Worm (Caenorhabditis elegans): ENCODE data around the gene mrpl-51.
A peak's percentile ranks its signal among the peaks of the same experiment; 100 is the strongest.

The mrpl-51 gene

ce11 chrIV:12051049-12051792 lies 20.1 kb downstream of the mrpl-51 start, which contains the start of the genes bre-5 and spt-5:
Gene bre-5 (minus strand): TSS chrIV:12051215.
Gene spt-5 (plus strand): TSS chrIV:12051491.
- TF ChIP-seq nhr-76 (tag; optimal IDR thresholded peaks at IDR 0.05) (no peak), nhr-6 (tag; optimal IDR thresholded peaks at IDR 0.05) (no peak), ceh-28 (tag; optimal IDR thresholded peaks at IDR 0.05) (peak; percentile 59), dpl-1 (GFP tag; optimal IDR thresholded peaks at IDR 0.05) (peak; percentile 29), hlh-30 (tag; optimal IDR thresholded peaks at IDR 0.05; ENCODE audit: insufficient read depth) (peak; percentile 6), unc-62 (GFP tag; optimal IDR thresholded peaks at IDR 0.05 in 1 of 2) (peak in 1 of 2 experiments; percentile 8), unc-62 (tag; optimal IDR thresholded peaks at IDR 0.05) (no peak), mes-2 (tag; optimal IDR thresholded peaks at IDR 0.05; ENCODE audit: poor library complexity, severe bottlenecking) (peak; percentile 65), lsy-2 (tag; optimal IDR thresholded peaks at IDR 0.05) (peak in 1 of 2 experiments; percentile 56)

- no peak for TF ChIP-seq ceh-82 (tag; optimal IDR thresholded peaks at IDR 0.05)
- TF ChIP-seq aha-1 (tag): peak; percentile 96
These were observed 21.3 kb downstream of the mrpl-51 start for ce11 chrIV:12052461-12052860.

- no peak for TF ChIP-seq ceh-32 (tag; optimal IDR thresholded peaks at IDR 0.05; ENCODE audit: poor library complexity)
- no peak for TF ChIP-seq ztf-7 (tag; optimal IDR thresholded peaks at IDR 0.05)
- no peak for TF ChIP-seq spr-3 (GFP tag; optimal IDR thresholded peaks at IDR 0.05)
- TF ChIP-seq dmd-6 (GFP tag; IDR thresholded peaks at IDR 0.05): no peak
- no peak for TF ChIP-seq lir-3 (tag; optimal IDR thresholded peaks at IDR 0.05)
- no peak for TF ChIP-seq nhr-6 (tag; optimal IDR thresholded peaks at IDR 0.05)
- TF ChIP-seq pqm-1 (tag; optimal IDR thresholded peaks at IDR 0.05): no peak
- no peak for TF ChIP-seq lin-39 (tag; optimal IDR thresholded peaks at IDR 0.05)
- TF ChIP-seq egl-27 (tag; optimal IDR thresholded peaks at IDR 0.05): no peak
- no peak for TF ChIP-seq ceh-28 (tag; optimal IDR thresholded peaks at IDR 0.05)
These were observed 25.5 kb downstream of the mrpl-51 start, which contains the start of gene K08E4.2 for ce11 chrIV:12056603-12057002. Gene K08E4.2 (minus strand): TSS chrIV:12056656.

- TF ChIP-seq mxl-2 (GFP tag; conservative IDR thresholded peaks at IDR 0.05) (no peak), mes-2 (tag; optimal IDR thresholded peaks at IDR 0.05; ENCODE audit: poor library complexity, severe bottlenecking) (peak; percentile 8), ceh-44 (GFP tag; IDR thresholded peaks at IDR 0.05) (no peak), pqm-1 (tag; optimal IDR thresholded peaks at IDR 0.05) (no peak)
These were observed 26.4 kb downstream of the mrpl-51 start, which contains the start of gene K08E4.3 for ce11 chrIV:12057508-12057907. Gene K08E4.3 (plus strand): TSS chrIV:12057742.

ce11 chrIV:12061229-12061628 lies 30.1 kb downstream of the mrpl-51 start, which contains the start of gene K08E4.8:
Gene K08E4.8 (minus strand): TSS chrIV:12061329.
- TF ChIP-seq saeg-2 (GFP tag; IDR thresholded peaks at IDR 0.05): no peak
- TF ChIP-seq pha-4 (GFP tag; IDR thresholded peaks at IDR 0.05): no peak
- no peak for TF ChIP-seq pha-4 (tag; optimal IDR thresholded peaks at IDR 0.05)
- TF ChIP-seq dve-1 (tag; optimal IDR thresholded peaks at IDR 0.05; ENCODE audit: insufficient read depth): no peak
- TF ChIP-seq nhr-6 (tag; optimal IDR thresholded peaks at IDR 0.05): no peak
- TF ChIP-seq ceh-32 (tag; optimal IDR thresholded peaks at IDR 0.05; ENCODE audit: poor library complexity): no peak
- no peak for TF ChIP-seq mes-2 (tag; optimal IDR thresholded peaks at IDR 0.05; ENCODE audit: poor library complexity, severe bottlenecking)
- no peak for TF ChIP-seq T26A8.4 (GFP tag; IDR thresholded peaks at IDR 0.05)
- no peak for TF ChIP-seq Y5F2A.4 (GFP tag; optimal IDR thresholded peaks at IDR 0.05)
- TF ChIP-seq madf-9 (GFP tag; conservative IDR thresholded peaks at IDR 0.05): no peak
- no peak for TF ChIP-seq aha-1 (tag)
- no peak for TF ChIP-seq F37D6.2 (tag; optimal IDR thresholded peaks at IDR 0.05)
- TF ChIP-seq ztf-7 (tag; optimal IDR thresholded peaks at IDR 0.05): no peak
- TF ChIP-seq F44E2.7 (GFP tag; IDR thresholded peaks at IDR 0.05): no peak
- no peak for TF ChIP-seq egl-43 (GFP tag; IDR thresholded peaks at IDR 0.05)

Measured in whole organism, L4 larva.